Worm (Caenorhabditis elegans) whole organism, young adult: ENCODE measurements around the gene cest-28.

Experiments
- B0261.1 ChIP-seq: sonication (generic microtip); optimal IDR thresholded peaks from 2 replicates; lab custom pipeline; 2016; ENCODE audit warnings: mild to moderate bottlenecking, missing genetic modification characterization, moderate library complexity, missing compliant biosample characterization
- D2030.7 ChIP-seq: fragments of 200-800 bp; sonication (Bioruptor generic); IDR thresholded peaks from 2 replicates; pipeline ENCODE4 v1.3.6; 2022; ENCODE audit warnings: missing genetic modification reagents, missing genetic modification characterization, missing compliant biosample characterization
- attf-3 ChIP-seq: fragments of 200-800 bp; sonication (Bioruptor generic); conservative IDR thresholded peaks from 2 replicates; pipeline ENCODE4 v1.3.6; 2022; ENCODE audit warnings: missing genetic modification reagents, missing genetic modification characterization, missing compliant biosample characterization
- attf-5 ChIP-seq: fragments of 200-800 bp; sonication (Bioruptor generic); optimal IDR thresholded peaks from 2 replicates; lab custom pipeline; 2018; ENCODE audit warnings: mild to moderate bottlenecking, missing genetic modification characterization, missing compliant biosample characterization
- cebp-1 ChIP-seq, 2 experiments: fragments of 200-800 bp in 1 of 2; sonication (Bioruptor generic) in 1 of 2; sonication (generic microtip) in 1 of 2; IDR thresholded peaks in 1 of 2; optimal IDR thresholded peaks in 1 of 2; 2 replicates each; pipeline versions ENCODE4 v1.3.6 to Lab custom; 2017 to 2022; ENCODE audit warnings: missing compliant biosample characterization in 2 of 2, missing genetic modification characterization in 2 of 2, mild to moderate bottlenecking in 1 of 2, missing genetic modification reagents in 1 of 2, moderate library complexity in 1 of 2
- ceh-40 ChIP-seq: fragments of 200-800 bp; sonication (Bioruptor generic); IDR thresholded peaks from 2 replicates; pipeline ENCODE4 v1.3.6; 2022; ENCODE audit warnings: missing genetic modification characterization, missing compliant biosample characterization
- dox-1 ChIP-seq: fragments of 200-800 bp; sonication (Bioruptor generic); IDR thresholded peaks from 2 replicates; pipeline ENCODE4 v1.3.6; 2022; ENCODE audit warnings: missing genetic modification reagents, missing genetic modification characterization, missing compliant biosample characterization
- efl-1 ChIP-seq: fragments of 150-350 bp; optimal IDR thresholded peaks from 2 replicates; lab custom pipeline; 2014; ENCODE audit warnings: missing biosample characterization, missing genetic modification reagents, missing genetic modification characterization
- hmg-1.2 ChIP-seq: fragments of 200-800 bp; sonication (Bioruptor generic); IDR thresholded peaks from 2 replicates; pipeline ENCODE4 v1.3.6; 2022; ENCODE audit warnings: missing genetic modification reagents, missing genetic modification characterization, missing compliant biosample characterization
- lin-54 ChIP-seq: fragments of 200-800 bp; sonication (Bioruptor generic); optimal IDR thresholded peaks from 2 replicates; lab custom pipeline; 2018; ENCODE audit warnings: mild to moderate bottlenecking, missing genetic modification characterization, missing compliant biosample characterization
- lsl-1 ChIP-seq: fragments of 200-800 bp; sonication (Bioruptor generic); optimal IDR thresholded peaks from 2 replicates; lab custom pipeline; 2018; ENCODE audit warnings: mild to moderate bottlenecking, missing genetic modification characterization, moderate library complexity, missing compliant biosample characterization
- lsy-27 ChIP-seq: sonication (generic microtip); optimal IDR thresholded peaks from 2 replicates; lab custom pipeline; 2017; ENCODE audit warnings: missing genetic modification characterization, mild to moderate bottlenecking, missing compliant biosample characterization, antibody characterized with exemption, missing genotype, borderline replicate concordance; ENCODE audit not compliant: insufficient read depth
- madf-6 ChIP-seq: fragments of 200-800 bp; sonication (Bioruptor generic); IDR thresholded peaks from 2 replicates; pipeline ENCODE4 v1.3.6; 2022; ENCODE audit warnings: missing genetic modification reagents, missing genetic modification characterization, missing compliant biosample characterization
- madf-8 ChIP-seq: fragments of 200-800 bp; sonication (Bioruptor generic); conservative IDR thresholded peaks from 2 replicates; pipeline ENCODE4 v1.3.6; 2022; ENCODE audit warnings: missing genetic modification reagents, missing genetic modification characterization, missing compliant biosample characterization
- pbrm-1 ChIP-seq: fragments of 200-800 bp; sonication (Bioruptor generic); IDR thresholded peaks from 2 replicates; pipeline ENCODE4 v1.3.6; 2022; ENCODE audit warnings: missing genetic modification reagents, missing genetic modification characterization, missing compliant biosample characterization
- rpc-1 ChIP-seq, 2 experiments: fragments of 150-350 bp in 1 of 2; sonication (generic microtip) in 1 of 2; optimal IDR thresholded peaks; 2 replicates each; lab custom pipeline; 2014 to 2018; ENCODE audit warnings: missing biosample characterization in 1 of 2, missing genetic modification characterization in 1 of 2, missing genetic modification reagents in 1 of 2, missing genotype in 1 of 2
- tbp1 ChIP-seq: fragments of 200-800 bp; sonication (Bioruptor generic); optimal IDR thresholded peaks from 2 replicates; lab custom pipeline; 2018; ENCODE audit warnings: mild to moderate bottlenecking, missing genetic modification characterization, missing compliant biosample characterization

cest-28 gene

DNA sequence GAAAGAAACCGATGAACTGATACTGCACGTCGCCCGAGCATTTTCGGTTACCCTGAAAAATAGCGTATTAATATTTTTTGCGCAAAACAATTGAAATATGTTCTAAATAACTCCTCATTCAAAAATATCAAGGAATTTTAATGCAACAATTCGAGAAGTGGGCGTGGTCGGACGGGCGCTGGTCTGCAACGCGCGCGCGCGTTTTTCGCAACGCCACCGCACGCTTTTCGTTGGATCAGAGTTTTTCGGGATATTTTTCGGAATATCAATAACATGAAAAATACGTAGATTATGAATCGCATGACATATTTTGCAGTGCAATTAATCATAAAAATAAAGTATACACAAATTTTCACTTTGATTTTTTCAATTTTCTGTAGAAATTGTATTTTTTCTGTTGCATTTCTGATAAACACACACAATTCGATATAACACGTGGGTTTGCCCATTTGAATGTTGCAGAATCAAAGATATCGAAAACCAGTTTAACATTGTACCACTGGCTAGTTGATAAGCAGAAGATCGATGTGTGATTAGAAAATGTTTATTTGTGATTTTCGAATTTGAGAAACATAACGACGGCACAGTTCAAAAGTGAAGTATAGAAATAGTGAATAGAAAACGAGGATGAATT is 39.5 kb downstream of the cest-28 start, which contains the start of gene dlst-1 (continued):
- peak; percentile 65 for TF ChIP-seq dox-1 (GFP tag; lab: Robert Waterston, UW)
- TF ChIP-seq cebp-1 (GFP tag; IDR thresholded peaks at IDR 0.05; lab: Robert Waterston, UW): no peak
- TF ChIP-seq cebp-1 (tag; optimal IDR thresholded peaks at IDR 0.05; lab: Kevin White, UChicago): peak; percentile 52
- peak; percentile 39; the same call in 1 of the 2 replicates for TF ChIP-seq pbrm-1 (GFP tag; lab: Robert Waterston, UW)
- TF ChIP-seq, all 124 proteins: peak for 37

DNA sequence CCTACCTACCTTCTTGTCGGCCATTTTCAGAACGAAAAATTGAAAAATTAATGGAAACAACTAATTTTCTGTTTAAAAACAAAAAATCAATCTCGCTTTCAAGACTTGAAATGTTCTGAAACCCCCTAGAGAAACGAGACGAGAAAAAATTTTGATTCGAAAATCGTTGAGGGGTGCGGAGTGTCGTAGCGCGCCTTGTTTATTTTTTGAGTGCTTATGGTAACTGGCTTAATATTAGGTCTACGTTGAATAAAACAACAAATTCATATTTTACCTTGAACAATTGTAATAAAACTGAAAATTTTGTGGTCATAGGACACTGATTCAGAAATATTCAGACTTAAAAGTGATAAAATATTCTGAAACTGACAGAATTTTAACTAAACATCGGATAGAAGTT is 40.8 kb downstream of the cest-28 start, which contains the start of gene sna-1:
sna-1 (minus strand) TSS at position 218 of the 400 bp plus-strand sequence.
- TF ChIP-seq lsy-27 (tag; lab: Kevin White, UChicago) (no peak), attf-3 (GFP tag; lab: Robert Waterston, UW) (peak; percentile 90), madf-8 (GFP tag; lab: Robert Waterston, UW) (peak; percentile 59; the same call in 1 of the 2 replicates), efl-1 (peak; percentile 26), lin-54 (GFP tag; lab: Kevin White, UChicago) (no peak), madf-6 (GFP tag; lab: Robert Waterston, UW) (peak; percentile 75), lsl-1 (GFP tag; lab: Kevin White, UChicago) (peak; percentile 47)
- TF ChIP-seq, all 124 proteins: peak for 5

DNA sequence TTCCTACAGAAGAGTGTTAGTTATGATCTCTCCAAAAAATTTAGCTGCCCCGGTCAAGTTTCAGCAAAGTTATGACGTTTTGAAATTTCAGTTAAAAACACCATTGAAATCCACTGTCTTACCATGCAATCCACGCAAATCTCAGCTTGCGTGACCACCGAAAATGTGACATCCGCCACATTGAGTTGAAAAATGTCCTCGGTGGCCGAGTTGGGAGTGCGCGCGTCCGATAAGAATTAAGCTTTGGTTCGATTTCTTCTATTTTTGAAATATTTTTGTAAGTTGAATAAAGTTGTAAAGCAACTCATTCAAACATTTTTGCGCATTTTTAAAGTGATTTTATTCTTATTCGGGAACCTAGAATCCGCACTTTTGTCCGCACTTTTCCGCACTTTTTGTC is 41.5 kb downstream of the cest-28 start:
- TF ChIP-seq rpc-1 (optimal IDR thresholded peaks at IDR 0.05; lab: Kevin White, UChicago) (peak; percentile 23), rpc-1 (tag; optimal IDR thresholded peaks at IDR 0.05; lab: Kevin White, UChicago) (peak; percentile 60), madf-8 (GFP tag; lab: Robert Waterston, UW) (peak; percentile 30; the same call in 1 of the 2 replicates), D2030.7 (GFP tag; lab: Robert Waterston, UW) (0 out of 2 replicates have a peak, but pooled peaks have one; percentile 39), hmg-1.2 (GFP tag; lab: Robert Waterston, UW) (peak; percentile 56; the same call in 1 of the 2 replicates), B0261.1 (tag; lab: Kevin White, UChicago) (peak; percentile 60), attf-3 (GFP tag; lab: Robert Waterston, UW) (peak; percentile 50; the same call in 1 of the 2 replicates), tbp1 (GFP tag; lab: Kevin White, UChicago) (peak; percentile 83), madf-6 (GFP tag; lab: Robert Waterston, UW) (peak; percentile 63; the same call in 1 of the 2 replicates)

DNA sequence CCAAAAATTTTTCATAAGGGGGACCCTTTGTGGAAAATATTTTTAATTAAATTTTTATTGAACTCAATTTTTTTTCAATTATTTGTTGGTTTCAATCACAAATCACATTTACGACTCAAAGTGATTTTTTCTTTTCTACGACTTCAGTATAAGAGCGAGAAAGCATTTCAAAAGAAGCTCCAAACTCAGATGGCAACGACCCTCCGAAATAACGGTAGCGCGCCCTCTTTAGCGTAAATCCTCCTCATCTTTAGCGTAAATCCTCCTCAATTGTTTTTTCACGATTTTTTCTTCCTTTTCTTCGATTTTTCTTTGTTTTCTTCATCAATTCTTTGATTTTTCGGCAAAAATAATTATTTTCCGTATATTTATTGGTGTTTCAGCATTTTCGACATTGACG is 45.2 kb downstream of the cest-28 start:
- TF ChIP-seq attf-3 (GFP tag; lab: Robert Waterston, UW): peak; percentile 88

DNA sequence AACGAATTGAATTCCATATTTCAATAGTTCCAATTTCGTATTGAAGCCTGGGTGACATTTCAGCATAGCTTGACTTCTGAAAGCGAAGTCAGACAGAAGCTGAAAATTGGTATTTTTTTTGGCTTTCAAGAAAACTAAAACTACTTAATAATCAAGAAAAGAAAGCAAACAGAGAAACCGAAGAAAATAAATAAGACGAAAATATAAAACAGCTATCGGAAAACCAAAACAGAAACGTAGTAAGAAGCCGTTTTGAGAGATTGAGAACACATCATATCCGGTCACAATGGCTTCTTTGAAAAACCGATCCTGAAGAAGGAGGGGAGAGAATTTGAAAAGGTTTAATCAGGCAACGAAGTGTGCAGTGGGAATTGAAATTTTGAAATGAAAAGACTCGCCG is 48.6 kb downstream of the cest-28 start, which contains the start of gene srg-30:
srg-30 (minus strand) TSS at position 101 of the 400 bp plus-strand sequence.
- TF ChIP-seq cebp-1 (GFP tag; IDR thresholded peaks at IDR 0.05; lab: Robert Waterston, UW) (no peak), cebp-1 (tag; optimal IDR thresholded peaks at IDR 0.05; lab: Kevin White, UChicago) (no peak), attf-5 (GFP tag; lab: Kevin White, UChicago) (no peak), ceh-40 (GFP tag; lab: Robert Waterston, UW) (no peak)
